Worm (Caenorhabditis elegans): Measurements from ENCODE around the gene inpp-4B.

Gene inpp-4B

ce11 chrIII:10294837-10295236, 28.2 kb upstream of the inpp-4B start, which contains the start of gene vglu-2:
Gene vglu-2 (plus strand): TSS chrIII:10295137.
- no peak for TF ChIP-seq hmbx-1 (tag; optimal IDR thresholded peaks at IDR 0.05)
- TF ChIP-seq F13C5.2 (tag; optimal IDR thresholded peaks at IDR 0.05) = no peak
- no peak for TF ChIP-seq B0310.2 (tag; optimal IDR thresholded peaks at IDR 0.05)
- no peak for TF ChIP-seq flt-1 (GFP tag; IDR thresholded peaks at IDR 0.05)
- TF ChIP-seq ama-1 (optimal IDR thresholded peaks at IDR 0.05) = no peak
- TF ChIP-seq tra-4 (tag; optimal IDR thresholded peaks at IDR 0.05) = no peak
- TF ChIP-seq scrt-1 (GFP tag; IDR thresholded peaks at IDR 0.05) = no peak
- no peak for TF ChIP-seq ceh-13 (GFP tag; optimal IDR thresholded peaks at IDR 0.05)
- TF ChIP-seq ets-7 (tag; optimal IDR thresholded peaks at IDR 0.05) = no peak

ce11 chrIII:10293946-10294345, 27.3 kb upstream of the inpp-4B start:
- TF ChIP-seq tra-4 (tag; optimal IDR thresholded peaks at IDR 0.05) (no peak), hmg-4 (GFP tag; optimal IDR thresholded peaks at IDR 0.05) (no peak), ets-7 (tag; optimal IDR thresholded peaks at IDR 0.05) (no peak), flt-1 (GFP tag; IDR thresholded peaks at IDR 0.05) (no peak), pes-1 (GFP tag; IDR thresholded peaks at IDR 0.05) (no peak), tbx-37 (GFP tag; conservative IDR thresholded peaks at IDR 0.05) (no peak), ama-1 (optimal IDR thresholded peaks at IDR 0.05) (no peak), sea-1 (GFP tag; conservative IDR thresholded peaks at IDR 0.05) (no peak), B0310.2 (tag; optimal IDR thresholded peaks at IDR 0.05) (no peak), aly-1 (tag; optimal IDR thresholded peaks at IDR 0.05) (no peak)

ce11 chrIII:10293362-10293761, 26.7 kb upstream of the inpp-4B start:
- TF ChIP-seq ama-1 (optimal IDR thresholded peaks at IDR 0.05) = no peak
- TF ChIP-seq pes-1 (GFP tag; IDR thresholded peaks at IDR 0.05) = no peak
- TF ChIP-seq hmbx-1 (tag; optimal IDR thresholded peaks at IDR 0.05) = no peak
- TF ChIP-seq tra-4 (tag; optimal IDR thresholded peaks at IDR 0.05) = no peak
- TF ChIP-seq aly-1 (tag; optimal IDR thresholded peaks at IDR 0.05) = no peak

- TF ChIP-seq hmbx-1 (tag; optimal IDR thresholded peaks at IDR 0.05) (no peak), hnd-1 (tag; optimal IDR thresholded peaks at IDR 0.05) (no peak), tra-4 (tag; optimal IDR thresholded peaks at IDR 0.05) (no peak), scrt-1 (GFP tag; IDR thresholded peaks at IDR 0.05) (no peak), ceh-13 (GFP tag; optimal IDR thresholded peaks at IDR 0.05) (no peak)
Measured at ce11 chrIII:10290541-10290940, 23.9 kb upstream of the inpp-4B start.

- TF ChIP-seq tbx-37 (GFP tag; conservative IDR thresholded peaks at IDR 0.05) (no peak), sea-1 (GFP tag; conservative IDR thresholded peaks at IDR 0.05) (no peak), ceh-13 (GFP tag; optimal IDR thresholded peaks at IDR 0.05) (no peak)
Measured at ce11 chrIII:10289790-10290189, 23.1 kb upstream of the inpp-4B start.

ce11 chrIII:10285623-10286022, 18.9 kb upstream of the inpp-4B start, which contains the start of gene K10G9.2:
Gene K10G9.2 (plus strand): TSS chrIII:10285923.
- TF ChIP-seq scrt-1 (GFP tag; IDR thresholded peaks at IDR 0.05) (no peak), B0310.2 (tag; optimal IDR thresholded peaks at IDR 0.05) (no peak), aly-1 (tag; optimal IDR thresholded peaks at IDR 0.05) (no peak), hnd-1 (tag; optimal IDR thresholded peaks at IDR 0.05) (no peak), sea-1 (GFP tag; conservative IDR thresholded peaks at IDR 0.05) (no peak), ets-7 (tag; optimal IDR thresholded peaks at IDR 0.05) (no peak), hmg-4 (GFP tag; optimal IDR thresholded peaks at IDR 0.05) (no peak), hmbx-1 (tag; optimal IDR thresholded peaks at IDR 0.05) (no peak), tbx-37 (GFP tag; conservative IDR thresholded peaks at IDR 0.05) (no peak), tbx-11 (GFP tag; IDR thresholded peaks at IDR 0.05) (no peak)

ce11 chrIII:10284214-10284613, 17.5 kb upstream of the inpp-4B start:
- no peak for TF ChIP-seq hmg-4 (GFP tag; optimal IDR thresholded peaks at IDR 0.05)
- TF ChIP-seq ets-7 (tag; optimal IDR thresholded peaks at IDR 0.05) = no peak
- TF ChIP-seq tbx-11 (GFP tag; IDR thresholded peaks at IDR 0.05) = no peak
- no peak for TF ChIP-seq tra-4 (tag; optimal IDR thresholded peaks at IDR 0.05)
- TF ChIP-seq ceh-13 (GFP tag; optimal IDR thresholded peaks at IDR 0.05) = no peak
- TF ChIP-seq aly-1 (tag; optimal IDR thresholded peaks at IDR 0.05) = no peak
- no peak for TF ChIP-seq flt-1 (GFP tag; IDR thresholded peaks at IDR 0.05)
- no peak for TF ChIP-seq hmbx-1 (tag; optimal IDR thresholded peaks at IDR 0.05)
- no peak for TF ChIP-seq tbx-37 (GFP tag; conservative IDR thresholded peaks at IDR 0.05)
- TF ChIP-seq sea-1 (GFP tag; conservative IDR thresholded peaks at IDR 0.05) = no peak
- no peak for TF ChIP-seq ceh-36 (tag; optimal IDR thresholded peaks at IDR 0.05)
- no peak for TF ChIP-seq B0310.2 (tag; optimal IDR thresholded peaks at IDR 0.05)
- TF ChIP-seq ama-1 (optimal IDR thresholded peaks at IDR 0.05) = no peak
- no peak for TF ChIP-seq pes-1 (GFP tag; IDR thresholded peaks at IDR 0.05)
- TF ChIP-seq scrt-1 (GFP tag; IDR thresholded peaks at IDR 0.05) = no peak
- no peak for TF ChIP-seq F13C5.2 (tag; optimal IDR thresholded peaks at IDR 0.05)
- TF ChIP-seq hnd-1 (tag; optimal IDR thresholded peaks at IDR 0.05) = no peak

- TF ChIP-seq ets-7 (tag; optimal IDR thresholded peaks at IDR 0.05) = no peak
- TF ChIP-seq tbx-37 (GFP tag; conservative IDR thresholded peaks at IDR 0.05) = no peak
- TF ChIP-seq pes-1 (GFP tag; IDR thresholded peaks at IDR 0.05) = no peak
- no peak for TF ChIP-seq aly-1 (tag; optimal IDR thresholded peaks at IDR 0.05)
- TF ChIP-seq tra-4 (tag; optimal IDR thresholded peaks at IDR 0.05) = no peak
- TF ChIP-seq ama-1 (optimal IDR thresholded peaks at IDR 0.05) = no peak
Measured at ce11 chrIII:10278826-10279225, 12.1 kb upstream of the inpp-4B start, which contains the start of gene pad-2. Gene pad-2 (plus strand): TSS chrIII:10279126.

- TF ChIP-seq hmbx-1 (tag; optimal IDR thresholded peaks at IDR 0.05) (no peak), pes-1 (GFP tag; IDR thresholded peaks at IDR 0.05) (no peak)
Measured at ce11 chrIII:10271807-10272206, 5.1 kb upstream of the inpp-4B start.

All from whole organism, early embryonic.